Worm (Caenorhabditis elegans): ENCODE results near the gene ndua-5.

ndua-5 gene

DNA sequence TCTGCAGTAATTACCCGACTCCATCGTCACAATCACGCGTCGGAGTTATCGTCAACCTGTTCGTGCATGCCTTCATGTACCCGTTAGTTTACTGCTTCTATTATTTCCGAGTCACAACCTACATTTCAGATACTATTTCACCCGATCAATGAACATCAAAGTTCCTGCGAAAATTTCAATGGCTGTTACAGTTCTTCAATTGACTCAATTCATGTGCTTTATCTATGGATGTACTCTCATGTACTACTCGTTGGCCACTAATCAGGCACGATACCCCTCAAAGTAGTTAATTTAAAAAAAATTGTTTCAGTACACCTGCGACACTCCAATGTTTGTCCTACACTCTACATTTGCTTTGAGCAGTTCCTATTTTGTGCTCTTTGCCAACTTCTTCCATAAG is 6.1 kb upstream of the ndua-5 start (continued):
- no peak for TF ChIP-seq hlh-11 (tag; optimal IDR thresholded peaks at IDR 0.05)

DNA sequence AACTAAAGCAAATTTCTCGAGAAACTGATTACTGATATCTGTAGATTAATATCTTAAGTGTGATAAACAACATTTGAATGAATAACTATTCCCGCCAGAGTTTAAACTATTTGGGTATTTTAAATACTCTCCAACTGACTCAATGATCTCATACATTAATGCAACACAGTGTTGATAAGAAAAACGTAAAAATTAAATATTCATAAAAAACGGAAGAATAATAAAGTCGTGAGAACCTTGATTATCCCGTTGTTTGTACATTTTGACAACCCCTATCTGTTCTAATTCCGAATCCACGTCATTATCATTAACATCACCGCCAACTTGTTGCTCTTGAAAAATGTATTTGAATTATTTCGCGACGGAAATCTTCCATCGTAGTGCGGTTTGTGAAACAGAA is 4.9 kb upstream of the ndua-5 start, which contains the start of gene elo-7:
elo-7 (plus strand) TSS at position 301 of the 400 bp plus-strand sequence.
- TF ChIP-seq unc-39 (tag; optimal IDR thresholded peaks at IDR 0.05): no peak
- TF ChIP-seq jun-1 (tag; optimal IDR thresholded peaks at IDR 0.05): no peak

DNA sequence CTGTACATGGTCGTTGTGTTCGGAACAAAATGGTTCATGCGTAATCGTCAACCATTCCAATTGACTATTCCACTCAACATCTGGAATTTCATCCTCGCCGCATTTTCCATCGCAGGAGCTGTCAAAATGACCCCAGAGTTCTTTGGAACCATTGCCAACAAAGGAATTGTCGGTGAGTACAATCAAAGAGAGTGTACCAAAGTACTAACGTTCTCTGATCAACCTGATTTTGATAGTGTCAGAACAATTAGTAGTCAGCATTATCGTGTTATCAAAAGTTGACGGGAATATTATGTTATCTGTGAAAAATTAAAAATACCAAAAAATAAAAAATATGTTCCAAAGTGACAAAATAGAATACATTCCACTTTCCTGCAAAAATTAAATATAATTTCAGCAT is 2.3 kb upstream of the ndua-5 start:
- peak; percentile 27 for TF ChIP-seq nhr-48 (tag; optimal IDR thresholded peaks at IDR 0.05)
- 0 out of 4 replicates have a peak, but pooled peaks of 1 of the 2 experiments have one; percentile 36 for TF ChIP-seq madf-5 (GFP tag; IDR thresholded peaks at IDR 0.05)
- TF ChIP-seq lin-13 (GFP tag; optimal IDR thresholded peaks at IDR 0.05): no peak
- TF ChIP-seq F44E2.7 (GFP tag; IDR thresholded peaks at IDR 0.05): no peak
- no peak for TF ChIP-seq Y5F2A.4 (GFP tag; optimal IDR thresholded peaks at IDR 0.05)
- TF ChIP-seq nhr-28 (tag; optimal IDR thresholded peaks at IDR 0.05): peak; percentile 55
- no peak for TF ChIP-seq daf-16 (GFP tag; optimal IDR thresholded peaks at IDR 0.05)
- TF ChIP-seq daf-16 (tag; optimal IDR thresholded peaks at IDR 0.05): peak; percentile 15
- TF ChIP-seq F10B5.3 (tag; optimal IDR thresholded peaks at IDR 0.05): no peak
- no peak for TF ChIP-seq mdt-29 (GFP tag; IDR thresholded peaks at IDR 0.05)
- TF ChIP-seq dmd-9 (GFP tag; IDR thresholded peaks at IDR 0.05): no peak
- no peak for TF ChIP-seq aha-1 (tag)
- no peak for TF ChIP-seq nhr-11 (tag; optimal IDR thresholded peaks at IDR 0.05)
- TF ChIP-seq ztf-11 (tag; optimal IDR thresholded peaks at IDR 0.05): no peak
- no peak for TF ChIP-seq lsy-2 (tag; optimal IDR thresholded peaks at IDR 0.05)
- TF ChIP-seq rbr-2 (tag; optimal IDR thresholded peaks at IDR 0.05): no peak
- no peak for TF ChIP-seq egl-43 (GFP tag; IDR thresholded peaks at IDR 0.05)
- TF ChIP-seq ama-1 (optimal IDR thresholded peaks at IDR 0.05): no peak
- no peak for TF ChIP-seq mxl-2 (GFP tag; conservative IDR thresholded peaks at IDR 0.05)
- TF ChIP-seq nhr-76 (tag; optimal IDR thresholded peaks at IDR 0.05): no peak
- no peak for TF ChIP-seq hlh-30 (tag; optimal IDR thresholded peaks at IDR 0.05; ENCODE audit: insufficient read depth)
- no peak for TF ChIP-seq F26F4.8 (GFP tag; conservative IDR thresholded peaks at IDR 0.05)
- TF ChIP-seq dve-1 (tag; optimal IDR thresholded peaks at IDR 0.05; ENCODE audit: insufficient read depth): peak; percentile 60
- TF ChIP-seq skn-1 (tag; optimal IDR thresholded peaks at IDR 0.05): no peak
- no peak for TF ChIP-seq hmg-1.1 (GFP tag; IDR thresholded peaks at IDR 0.05)
- TF ChIP-seq pqm-1 (tag; optimal IDR thresholded peaks at IDR 0.05): peak; percentile 32
- no peak for TF ChIP-seq ceh-20 (GFP tag; IDR thresholded peaks at IDR 0.05)
- TF ChIP-seq Y75B8A.6 (GFP tag; IDR thresholded peaks at IDR 0.05): no peak
- TF ChIP-seq snpc-4 (tag; optimal IDR thresholded peaks at IDR 0.05): no peak
- TF ChIP-seq dmd-8 (GFP tag; IDR thresholded peaks at IDR 0.05): no peak
- TF ChIP-seq lin-1 (GFP tag; IDR thresholded peaks at IDR 0.05): no peak
- no peak for TF ChIP-seq lin-29 (GFP tag; IDR thresholded peaks at IDR 0.05)
- no peak for TF ChIP-seq tag-97 (GFP tag; IDR thresholded peaks at IDR 0.05)
- no peak for TF ChIP-seq cey-2 (tag; optimal IDR thresholded peaks at IDR 0.05; ENCODE audit: borderline replicate concordance, insufficient read depth)
- no peak for TF ChIP-seq mes-2 (tag; optimal IDR thresholded peaks at IDR 0.05; ENCODE audit: poor library complexity, severe bottlenecking)
- no peak for TF ChIP-seq D1046.2 (GFP tag; IDR thresholded peaks at IDR 0.05)
- no peak for TF ChIP-seq madf-9 (GFP tag; conservative IDR thresholded peaks at IDR 0.05)
- TF ChIP-seq ceh-82 (tag; optimal IDR thresholded peaks at IDR 0.05): no peak
- peak; percentile 52 for TF ChIP-seq hlh-11 (tag; optimal IDR thresholded peaks at IDR 0.05)
- peak; percentile 38; the same call in 1 of the 2 replicates for TF ChIP-seq dmd-6 (GFP tag; IDR thresholded peaks at IDR 0.05)
- TF ChIP-seq zag-1 (tag; optimal IDR thresholded peaks at IDR 0.05): no peak
- TF ChIP-seq zfp-2 (tag; optimal IDR thresholded peaks at IDR 0.05): no peak
- no peak for TF ChIP-seq gei-8 (GFP tag; optimal IDR thresholded peaks at IDR 0.05)
- TF ChIP-seq saeg-2 (GFP tag; IDR thresholded peaks at IDR 0.05): no peak
- TF ChIP-seq nhr-25 (tag; optimal IDR thresholded peaks at IDR 0.05; ENCODE audit: borderline replicate concordance, insufficient read depth): no peak
- no peak for TF ChIP-seq F37D6.2 (tag; optimal IDR thresholded peaks at IDR 0.05)

Data from whole organism, L4 larva.